Fruit fly (Drosophila melanogaster): ENCODE results near the gene CG6324.

dm6 chrX:15449490-15450326 is 26.2 kb upstream of the CG6324 start, which contains the start of the genes Scamp and Ahcy:
- no peak for TF ChIP-seq Vsx2 (GFP tag; optimal IDR thresholded peaks at IDR 0.05; ENCODE audit: partially characterized antibody)
- TF ChIP-seq fru (GFP tag; optimal IDR thresholded peaks at IDR 0.05): peak; percentile 29
- no peak for TF ChIP-seq CG32264 (GFP tag; optimal IDR thresholded peaks at IDR 0.05)
- TF ChIP-seq lola (GFP tag; optimal IDR thresholded peaks at IDR 0.05): no peak
- TF ChIP-seq usp (GFP tag; optimal IDR thresholded peaks at IDR 0.05): no peak
- no peak for TF ChIP-seq Rel (GFP tag; optimal IDR thresholded peaks at IDR 0.05)
- TF ChIP-seq Rel (tag; optimal IDR thresholded peaks at IDR 0.05): peak; percentile 95
- TF ChIP-seq dsf (GFP tag; optimal IDR thresholded peaks at IDR 0.05; ENCODE audit: borderline replicate concordance): no peak
- no peak for TF ChIP-seq Myc (optimal IDR thresholded peaks at IDR 0.05)
- peak; percentile 8 for TF ChIP-seq br (GFP tag; optimal IDR thresholded peaks at IDR 0.05)
- TF ChIP-seq Dfd (GFP tag; optimal IDR thresholded peaks at IDR 0.05): no peak
- peak; percentile 18 for TF ChIP-seq psq (GFP tag; optimal IDR thresholded peaks at IDR 0.05)
- TF ChIP-seq sv (GFP tag; optimal IDR thresholded peaks at IDR 0.05): peak; percentile 1
- no peak for TF ChIP-seq Hnf4 (GFP tag; optimal IDR thresholded peaks at IDR 0.05)

All from whole organism, wandering third instar larva.